Worm (Caenorhabditis elegans) whole organism, L4/young adult: Measurements from ENCODE around the gene ZC84.6.

Source experiments
- W03F9.2 ChIP-seq: fragments of 150-350 bp; optimal IDR thresholded peaks from 2 replicates; lab custom pipeline; 2014; ENCODE audit warnings: missing biosample characterization, missing genetic modification characterization
- dao-5 ChIP-seq: sonication (generic microtip); optimal IDR thresholded peaks from 2 replicates; lab custom pipeline; 2016; ENCODE audit warnings: missing genotype, missing genetic modification characterization, moderate library complexity, missing compliant biosample characterization
- him-1 ChIP-seq: sonication (generic microtip); optimal IDR thresholded peaks from 2 replicates; lab custom pipeline; 2016; ENCODE audit warnings: missing genotype, missing genetic modification reagents, missing genetic modification characterization, missing compliant biosample characterization

The ZC84.6 gene

DNA sequence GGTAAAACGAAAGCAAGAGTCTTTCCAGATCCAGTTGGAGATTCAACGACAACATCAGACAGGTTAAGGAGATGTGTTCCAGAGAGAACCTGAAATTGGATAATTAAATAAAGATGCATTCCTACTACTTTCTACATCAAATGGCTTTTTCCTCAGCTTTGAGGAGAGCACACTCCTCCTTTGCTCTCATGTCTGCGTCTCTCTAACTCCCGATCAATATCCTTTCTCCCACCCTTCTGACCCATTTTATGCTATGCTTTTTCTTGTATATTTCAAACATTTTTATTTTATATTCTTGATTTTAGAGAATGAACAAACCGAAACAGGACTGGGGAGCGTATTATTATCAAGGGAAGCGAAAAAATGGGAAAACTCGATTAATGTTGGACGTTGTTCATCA is 55.6 kb downstream of the ZC84.6 start, which contains the start of gene ZK512.11:
Gene ZK512.11 (plus strand): TSS at position 301 of the 400 bp plus-strand sequence.
- no peak for TF ChIP-seq dao-5 (tag; lab: Kevin White, UChicago)
- TF ChIP-seq W03F9.2 (tag; lab: Kevin White, UChicago), result no peak
- no peak for TF ChIP-seq him-1 (tag; lab: Kevin White, UChicago)
